Fruit fly (Drosophila melanogaster): Measurements from ENCODE around the gene inaF-D.

- TF ChIP-seq twi (tag; optimal IDR thresholded peaks at IDR 0.05) (no peak), CG10979 (tag; optimal IDR thresholded peaks at IDR 0.05) (no peak), CG6683 (GFP tag; optimal IDR thresholded peaks at IDR 0.05) (peak; percentile 61), CG18262 (tag; optimal IDR thresholded peaks at IDR 0.05) (peak; percentile 6), B-H2 (GFP tag; optimal IDR thresholded peaks at IDR 0.05) (peak; percentile 50), pum (GFP tag; optimal IDR thresholded peaks at IDR 0.05) (no peak), CG15601 (tag; optimal IDR thresholded peaks at IDR 0.05) (peak; percentile 33), Hr78 (GFP tag; optimal IDR thresholded peaks at IDR 0.05) (peak in 1 of 2 experiments; percentile 86)
Observed at dm6 chrX:11685918-11686640, 42.8 kb downstream of the inaF-D start.

Data from whole organism, embryonic.